Worm (Caenorhabditis elegans): Measurements from ENCODE around the gene str-52.

ce11 chrV:2192117-2192516 lies 46.2 kb upstream of the str-52 start, which contains the start of gene nhr-13:
- no peak for TF ChIP-seq W03F9.2 (tag; optimal IDR thresholded peaks at IDR 0.05)
- TF ChIP-seq dao-5 (tag; optimal IDR thresholded peaks at IDR 0.05): no peak

All from whole organism, L4/young adult.